Worm (Caenorhabditis elegans) whole organism, late embryonic: ENCODE results near the gene F10A3.4.

Experiments
- ceh-19 ChIP-seq: fragments of 200-800 bp; sonication (Bioruptor generic); optimal IDR thresholded peaks from 2 replicates; lab custom pipeline; 2018; ENCODE audit warnings: mild to moderate bottlenecking, missing genetic modification characterization, missing compliant biosample characterization
- ets-4 ChIP-seq: sonication (generic microtip); optimal IDR thresholded peaks from 2 replicates; lab custom pipeline; 2016; ENCODE audit warnings: missing genetic modification characterization, missing compliant biosample characterization
- nhr-11 ChIP-seq: fragments of 150-350 bp; optimal IDR thresholded peaks from 2 replicates; lab custom pipeline; 2014; ENCODE audit warnings: missing biosample characterization, missing genetic modification characterization

DNA sequence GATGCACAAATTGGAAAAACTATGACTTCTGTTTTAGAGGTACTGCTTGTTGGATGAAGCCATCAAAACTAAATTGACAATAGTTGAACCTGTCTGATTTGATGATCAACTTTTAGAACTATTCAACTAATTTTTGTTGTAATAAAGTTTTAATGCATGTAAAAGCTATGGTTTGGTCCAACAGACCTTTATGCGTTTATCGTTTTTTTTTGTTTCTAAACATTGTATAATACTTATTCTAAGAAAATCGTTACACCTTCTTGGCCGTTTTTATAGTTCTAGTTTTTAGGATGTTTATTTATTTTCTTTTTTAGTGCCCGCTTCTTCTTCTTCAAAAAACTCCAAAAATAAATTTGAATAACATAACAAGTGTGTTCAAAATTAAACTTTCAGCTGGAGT, 14.8 kb downstream of the F10A3.4 start, which contains the start of gene F10A3.12:
- no peak for TF ChIP-seq ceh-19
- TF ChIP-seq ets-4 (tag; lab: Kevin White, UChicago): no peak
- no peak for TF ChIP-seq nhr-11 (tag; lab: Kevin White, UChicago)
